Fruit fly (Drosophila melanogaster) S2 (cell line): Measurements from ENCODE around the gene CG10254.

ENCODE experiments used
- CG8478 ChIP-seq: fragments of >200 bp; optimal IDR thresholded peaks from 2 replicates; lab custom pipeline; 2018
- CTCF ChIP-seq, 2 experiments: fragments of >200 bp; optimal IDR thresholded peaks; 2 replicates each; lab custom pipeline; 2018

DNA sequence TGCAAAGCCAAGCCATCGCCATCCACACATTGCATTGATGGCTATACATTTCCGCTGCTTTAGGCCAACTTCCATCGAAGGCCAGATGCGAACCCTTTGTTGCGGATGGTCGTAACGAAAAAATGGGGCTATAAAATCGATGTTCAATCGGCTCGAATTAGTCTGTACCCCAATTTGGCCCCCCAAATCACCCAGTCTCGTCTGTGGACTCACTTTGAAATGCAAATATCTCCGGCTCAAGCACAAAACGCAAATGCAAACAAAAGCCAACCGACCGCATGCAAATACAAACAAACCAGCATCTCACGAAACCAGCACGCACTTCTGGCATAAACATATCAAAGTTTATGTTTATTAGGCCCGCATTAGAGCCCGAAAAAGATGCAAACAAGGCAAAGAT lies 41.6 kb upstream of the CG10254 start:
- TF ChIP-seq CTCF (optimal IDR thresholded peaks at IDR 0.05; lab: Kevin White, UChicago) (no peak), CG8478 (lab: Kevin White, UChicago) (no peak)
